Fruit fly (Drosophila melanogaster) whole organism, embryonic: ENCODE results near the gene PRL-1.

Experiments
- CG10366 ChIP-seq: fragments of 200-800 bp; sonication (Bioruptor generic); IDR thresholded peaks from 2 replicates; pipeline ENCODE4 v1.3.6; 2022; ENCODE audit warnings: missing biosample characterization, missing genetic modification characterization
- CG10654 ChIP-seq: fragments of 200-800 bp; sonication (Bioruptor generic); optimal IDR thresholded peaks from 2 replicates; lab custom pipeline; 2016; ENCODE audit warnings: missing biosample characterization, missing genetic modification characterization
- CG12071 ChIP-seq: fragments of 200-800 bp; sonication (Bioruptor generic); optimal IDR thresholded peaks from 3 replicates; lab custom pipeline; 2018; ENCODE audit warnings: missing biosample characterization, mild to moderate bottlenecking, missing genetic modification characterization
- CG14014 ChIP-seq: fragments of 200-800 bp; sonication (Bioruptor generic); IDR thresholded peaks from 2 replicates; pipeline ENCODE4 v1.3.6; 2022; ENCODE audit warnings: missing biosample characterization, missing genetic modification characterization
- CG1602 ChIP-seq: fragments of 200-800 bp; sonication (Bioruptor generic); optimal IDR thresholded peaks from 3 replicates; lab custom pipeline; 2016; ENCODE audit warnings: missing biosample characterization, missing genetic modification characterization
- CG1647 ChIP-seq: fragments of 200-800 bp; sonication (Bioruptor generic); optimal IDR thresholded peaks from 3 replicates; lab custom pipeline; 2016; ENCODE audit warnings: missing biosample characterization, missing genetic modification characterization
- CG16815 ChIP-seq: fragments of 200-800 bp; sonication (Bioruptor generic); optimal IDR thresholded peaks from 3 replicates; lab custom pipeline; 2017; ENCODE audit warnings: missing biosample characterization, mild to moderate bottlenecking, missing genetic modification characterization
- CG1832 ChIP-seq: fragments of 200-800 bp; sonication (Bioruptor generic); optimal IDR thresholded peaks from 2 replicates; lab custom pipeline; 2017; ENCODE audit warnings: missing biosample characterization, mild to moderate bottlenecking, missing genetic modification characterization, inconsistent platforms
- CG18619 ChIP-seq: fragments of 200-800 bp; sonication (Bioruptor generic); optimal IDR thresholded peaks from 3 replicates; lab custom pipeline; 2017; ENCODE audit warnings: missing biosample characterization, mild to moderate bottlenecking, missing genetic modification characterization
- CG2120 ChIP-seq: fragments of 200-800 bp; sonication (Bioruptor generic); optimal IDR thresholded peaks from 3 replicates; lab custom pipeline; 2016; ENCODE audit warnings: missing biosample characterization, missing genetic modification characterization
- CG2129 ChIP-seq: fragments of 200-800 bp; sonication (Bioruptor generic); IDR thresholded peaks from 2 replicates; pipeline ENCODE4 v1.3.6; 2022; ENCODE audit warnings: missing biosample characterization, missing genetic modification characterization; ENCODE audit not compliant: partially characterized antibody
- CG30403 ChIP-seq: fragments of 200-800 bp; sonication (Bioruptor generic); optimal IDR thresholded peaks from 3 replicates; lab custom pipeline; 2016; ENCODE audit warnings: missing biosample characterization, missing genetic modification characterization
- CG3407 ChIP-seq: fragments of 200-800 bp; sonication (Bioruptor generic); optimal IDR thresholded peaks from 2 replicates; lab custom pipeline; 2018; ENCODE audit warnings: missing biosample characterization, mild to moderate bottlenecking, missing genetic modification characterization
- CG3847 ChIP-seq: fragments of 200-800 bp; sonication (Bioruptor generic); IDR thresholded peaks from 2 replicates; pipeline ENCODE4 v1.3.6; 2022; ENCODE audit warnings: missing biosample characterization, missing genetic modification characterization
- CG6854 ChIP-seq: fragments of 200-800 bp; sonication (Bioruptor generic); optimal IDR thresholded peaks from 3 replicates; lab custom pipeline; 2017; ENCODE audit warnings: missing biosample characterization, mild to moderate bottlenecking, missing genetic modification characterization
- CG7963 ChIP-seq: fragments of 200-800 bp; sonication (Bioruptor generic); IDR thresholded peaks from 3 replicates; pipeline ENCODE4 v1.3.6; 2022; ENCODE audit warnings: missing biosample characterization, missing genetic modification characterization; ENCODE audit not compliant: partially characterized antibody
- CG8765 ChIP-seq: fragments of 200-800 bp; sonication (Bioruptor generic); IDR thresholded peaks from 2 replicates; pipeline ENCODE4 v1.3.6; 2022; ENCODE audit warnings: missing biosample characterization, missing genetic modification characterization
- CG9437 ChIP-seq: fragments of 200-800 bp; sonication (Bioruptor generic); optimal IDR thresholded peaks from 2 replicates; lab custom pipeline; 2018; ENCODE audit warnings: missing biosample characterization, mild to moderate bottlenecking, missing genetic modification characterization
- CG9876 ChIP-seq: fragments of 200-800 bp; sonication (Bioruptor generic); optimal IDR thresholded peaks from 2 replicates; lab custom pipeline; 2016; ENCODE audit warnings: missing biosample characterization, missing genetic modification characterization
- CG9932 ChIP-seq: fragments of 200-800 bp; sonication (Bioruptor generic); IDR thresholded peaks from 2 replicates; pipeline ENCODE4 v1.3.6; 2022; ENCODE audit warnings: missing biosample characterization, missing genetic modification characterization
- Camta ChIP-seq: fragments of 200-800 bp; sonication (Bioruptor generic); optimal IDR thresholded peaks from 2 replicates; lab custom pipeline; 2016; ENCODE audit warnings: missing biosample characterization, missing genetic modification characterization
- Doc2 ChIP-seq: fragments of 200-800 bp; sonication (Bioruptor generic); IDR thresholded peaks from 2 replicates; pipeline ENCODE4 v1.3.6; 2022; ENCODE audit warnings: missing biosample characterization, missing genetic modification characterization
- Doc3 ChIP-seq: fragments of 200-800 bp; sonication (Bioruptor generic); IDR thresholded peaks from 3 replicates; pipeline ENCODE4 v1.3.6; 2022; ENCODE audit warnings: missing biosample characterization, missing genetic modification characterization; ENCODE audit not compliant: partially characterized antibody
- Ets65A ChIP-seq: fragments of 200-800 bp; sonication (Bioruptor generic); peaks from one replicate; lab custom pipeline; 2016; ENCODE audit warnings: missing biosample characterization, missing genetic modification characterization
- Lpt ChIP-seq: fragments of >200 bp; optimal IDR thresholded peaks from 2 replicates; lab custom pipeline; 2018; ENCODE audit warnings: missing biosample characterization, missing genetic modification characterization
- Med ChIP-seq: fragments of 200-800 bp; sonication (Bioruptor generic); peaks from one replicate; lab custom pipeline; 2016; ENCODE audit warnings: missing biosample characterization, missing genetic modification characterization, mild to moderate bottlenecking, inconsistent platforms, moderate library complexity
- Meics ChIP-seq: fragments of 200-800 bp; sonication (Bioruptor generic); optimal IDR thresholded peaks from 2 replicates; lab custom pipeline; 2017; ENCODE audit warnings: missing biosample characterization, mild to moderate bottlenecking, missing genetic modification characterization
- NfI ChIP-seq: fragments of 200-800 bp; sonication (Bioruptor generic); optimal IDR thresholded peaks from 3 replicates; lab custom pipeline; 2018; ENCODE audit warnings: missing biosample characterization, mild to moderate bottlenecking, missing genetic modification characterization, moderate library complexity
- Ravus ChIP-seq: fragments of 200-800 bp; sonication (Bioruptor generic); IDR thresholded peaks from 2 replicates; pipeline ENCODE4 v1.3.6; 2022; ENCODE audit warnings: missing biosample characterization, missing genetic modification characterization
- Side ChIP-seq: fragments of 200-800 bp; sonication (Bioruptor generic); optimal IDR thresholded peaks from 2 replicates; lab custom pipeline; 2016; ENCODE audit warnings: missing biosample characterization, missing genetic modification characterization
- Sin3A ChIP-seq: fragments of >200 bp; optimal IDR thresholded peaks from 2 replicates; lab custom pipeline; 2018
- Sox102F ChIP-seq: fragments of 200-800 bp; sonication (Bioruptor generic); optimal IDR thresholded peaks from 2 replicates; lab custom pipeline; 2018; ENCODE audit warnings: missing biosample characterization, mild to moderate bottlenecking, missing genetic modification characterization, moderate library complexity
- TFAM ChIP-seq: fragments of 200-800 bp; sonication (Bioruptor generic); optimal IDR thresholded peaks from 2 replicates; lab custom pipeline; 2017; ENCODE audit warnings: missing biosample characterization, missing genetic modification characterization, inconsistent platforms
- Xrp1 ChIP-seq: fragments of 200-800 bp; sonication (Bioruptor generic); IDR thresholded peaks from 2 replicates; pipeline ENCODE4 v1.3.6; 2022; ENCODE audit warnings: missing biosample characterization, missing genetic modification characterization
- YL-1 ChIP-seq: fragments of 200-800 bp; sonication (Bioruptor generic); optimal IDR thresholded peaks from 3 replicates; lab custom pipeline; 2017; ENCODE audit warnings: missing biosample characterization, mild to moderate bottlenecking, missing genetic modification characterization
- caup ChIP-seq: fragments of 200-800 bp; sonication (Bioruptor generic); optimal IDR thresholded peaks from 3 replicates; lab custom pipeline; 2017; ENCODE audit warnings: missing biosample characterization, mild to moderate bottlenecking, missing genetic modification characterization, moderate library complexity; ENCODE audit not compliant: severe bottlenecking
- dimm ChIP-seq: fragments of 200-800 bp; sonication (Bioruptor generic); IDR thresholded peaks from 2 replicates; pipeline ENCODE4 v1.3.6; 2022; ENCODE audit warnings: missing biosample characterization, missing genetic modification characterization
- ftz-f1 ChIP-seq: fragments of 200-800 bp; sonication (Bioruptor generic); optimal IDR thresholded peaks from 2 replicates; lab custom pipeline; 2016; ENCODE audit warnings: missing biosample characterization, missing genetic modification characterization
- gcm2 ChIP-seq: fragments of 200-800 bp; sonication (Bioruptor generic); optimal IDR thresholded peaks from 2 replicates; lab custom pipeline; 2016; ENCODE audit warnings: missing biosample characterization, missing genetic modification characterization
- her ChIP-seq: fragments of 200-800 bp; sonication (Bioruptor generic); optimal IDR thresholded peaks from 2 replicates; lab custom pipeline; 2016; ENCODE audit warnings: missing biosample characterization, missing genetic modification characterization
- lmd ChIP-seq: fragments of 200-800 bp; sonication (Bioruptor generic); IDR thresholded peaks from 2 replicates; pipeline ENCODE4 v1.3.6; 2022; ENCODE audit warnings: missing biosample characterization, missing genetic modification characterization
- lola ChIP-seq, 3 experiments: fragments of >200 bp in 2 of 3; fragments of 200-800 bp in 1 of 3; sonication (Bioruptor generic) in 1 of 3; optimal IDR thresholded peaks; 2 replicates each; lab custom pipeline; 2017 to 2019; ENCODE audit warnings: missing biosample characterization in 3 of 3, missing genetic modification characterization in 3 of 3, mild to moderate bottlenecking in 1 of 3, moderate library complexity in 1 of 3
- mirr ChIP-seq: fragments of 200-800 bp; sonication (Bioruptor generic); optimal IDR thresholded peaks from 3 replicates; lab custom pipeline; 2018; ENCODE audit warnings: missing biosample characterization, mild to moderate bottlenecking, missing genetic modification characterization
- phol ChIP-seq: fragments of 200-800 bp; sonication (Bioruptor generic); optimal IDR thresholded peaks from 3 replicates; lab custom pipeline; 2018; ENCODE audit warnings: missing biosample characterization, mild to moderate bottlenecking, missing genetic modification characterization, moderate library complexity
- ranshi ChIP-seq: fragments of 200-800 bp; sonication (Bioruptor generic); IDR thresholded peaks from 2 replicates; pipeline ENCODE4 v1.3.6; 2022; ENCODE audit warnings: missing biosample characterization, missing genetic modification characterization
- sim ChIP-seq: fragments of 200-800 bp; sonication (Bioruptor generic); IDR thresholded peaks from 2 replicates; pipeline ENCODE4 v1.3.6; 2022; ENCODE audit warnings: missing biosample characterization, missing genetic modification characterization
- slou ChIP-seq: fragments of 200-800 bp; sonication (Bioruptor generic); optimal IDR thresholded peaks from 3 replicates; lab custom pipeline; 2016; ENCODE audit warnings: missing biosample characterization, missing genetic modification characterization
- sqz ChIP-seq: fragments of 200-800 bp; sonication (Bioruptor generic); optimal IDR thresholded peaks from 3 replicates; lab custom pipeline; 2018; ENCODE audit warnings: missing biosample characterization, mild to moderate bottlenecking, missing genetic modification characterization
- tll ChIP-seq, 2 experiments: fragments of 200-800 bp in 1 of 2; fragments of >200 bp in 1 of 2; sonication (Bioruptor generic) in 1 of 2; optimal IDR thresholded peaks; 2 replicates each; lab custom pipeline; 2017 to 2019; ENCODE audit warnings: missing biosample characterization in 2 of 2, missing genetic modification characterization in 2 of 2, mild to moderate bottlenecking in 1 of 2, moderate library complexity in 1 of 2
- wek ChIP-seq: fragments of 200-800 bp; sonication (Bioruptor generic); optimal IDR thresholded peaks from 3 replicates; lab custom pipeline; 2018; ENCODE audit warnings: missing biosample characterization, mild to moderate bottlenecking, missing genetic modification characterization, moderate library complexity

The PRL-1 gene

DNA sequence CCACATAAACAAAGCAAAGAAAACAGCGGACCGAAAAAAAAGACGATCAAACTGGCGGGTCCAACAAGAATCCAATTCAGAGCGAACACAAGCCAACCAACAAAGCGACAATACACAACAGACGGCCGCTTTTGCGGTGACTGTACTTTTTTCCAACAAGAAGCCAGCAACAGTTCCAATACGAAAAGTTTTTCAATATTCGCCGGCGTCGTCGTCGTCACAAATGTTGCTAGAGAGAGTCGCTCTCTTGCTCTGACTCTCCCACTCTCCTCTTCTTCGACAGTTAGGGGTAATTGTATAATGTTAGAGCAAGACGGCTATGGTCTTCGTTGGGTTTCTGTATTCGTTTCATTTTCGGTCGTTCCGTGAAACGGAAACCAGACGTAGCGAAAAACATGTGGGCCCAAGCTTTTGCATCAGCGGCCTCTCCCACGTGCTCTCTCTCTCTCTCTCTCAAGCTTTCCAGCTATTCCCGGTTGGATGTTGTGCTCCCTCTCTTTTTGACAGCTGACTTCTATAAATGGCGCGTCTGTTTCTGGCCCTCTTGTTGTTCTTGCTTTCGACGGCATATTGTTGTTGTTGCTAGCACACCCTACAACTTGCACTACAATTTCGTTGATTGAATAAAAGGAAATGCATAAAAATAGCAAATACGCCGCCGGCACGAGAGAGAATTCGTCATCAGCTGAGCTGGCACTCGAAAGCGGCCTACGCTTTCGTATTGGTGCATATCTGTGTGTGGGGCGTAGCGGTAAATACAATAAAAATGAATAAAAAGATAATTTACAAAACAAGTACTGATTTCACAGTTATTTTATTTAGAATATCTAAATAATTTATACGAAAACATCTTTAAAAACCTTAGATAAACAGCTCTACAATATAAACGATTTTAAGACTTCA is 12.1 kb upstream of the PRL-1 start (continued):
- TF ChIP-seq TFAM (GFP tag; lab: Kevin White, UChicago) (peak; percentile 38), CG9437 (GFP tag; lab: Kevin White, UChicago) (peak; percentile 66), CG1602 (GFP tag; lab: Kevin White, UChicago) (no peak), ranshi (no peak), Lpt (GFP tag; lab: Kevin White, UChicago) (no peak), CG9932 (no peak), CG3407 (GFP tag; lab: Kevin White, UChicago) (peak; percentile 69), CG1832 (GFP tag; lab: Kevin White, UChicago) (peak; percentile 79), CG9876 (no peak), Meics (GFP tag; lab: Kevin White, UChicago) (peak; percentile 91), CG8765 (GFP tag; lab: Robert Waterston, UW) (no peak), CG3847 (no peak), slou (GFP tag; lab: Kevin White, UChicago) (no peak), dimm (GFP tag; lab: Robert Waterston, UW) (no peak), mirr (GFP tag; lab: Kevin White, UChicago) (peak; percentile 96), wek (GFP tag; lab: Kevin White, UChicago) (peak; percentile 92), Med (GFP tag; lab: Kevin White, UChicago) (peak; percentile 96), YL-1 (GFP tag; lab: Kevin White, UChicago) (peak; percentile 98), CG10366 (GFP tag; lab: Robert Waterston, UW) (no peak), NfI (GFP tag; lab: Kevin White, UChicago) (peak; percentile 86), her (peak; percentile 74), CG7963 (GFP tag; lab: Robert Waterston, UW) (no peak), CG18619 (peak; percentile 39), Xrp1 (GFP tag; lab: Robert Waterston, UW) (no peak), phol (tag; lab: Kevin White, UChicago) (no peak), CG14014 (no peak), Sin3A (lab: Kevin White, UChicago) (no peak), sqz (GFP tag; lab: Kevin White, UChicago) (peak; percentile 92), ftz-f1 (GFP tag; lab: Kevin White, UChicago) (peak; percentile 45), CG2129 (no peak), tll (GFP tag; optimal IDR thresholded peaks at IDR 0.05; lab: Kevin White, UChicago) (peak in 1 of 2 experiments; percentile 71), CG12071 (GFP tag; lab: Kevin White, UChicago) (peak; percentile 92), sim (no peak), Sox102F (GFP tag; lab: Kevin White, UChicago) (no peak), Camta (GFP tag; lab: Kevin White, UChicago) (no peak), caup (GFP tag; lab: Kevin White, UChicago) (peak; percentile 96), CG6854 (GFP tag; lab: Kevin White, UChicago) (peak; percentile 96), CG1647 (GFP tag; lab: Kevin White, UChicago) (no peak), gcm2 (GFP tag; lab: Kevin White, UChicago) (peak; percentile 16), CG2120 (no peak), Doc2 (GFP tag; lab: Robert Waterston, UW) (no peak), lola (GFP tag; optimal IDR thresholded peaks at IDR 0.05; lab: Kevin White, UChicago) (no peak), lmd (GFP tag; lab: Robert Waterston, UW) (no peak), Side (peak; percentile 80), Ets65A (no peak), CG16815 (GFP tag; lab: Kevin White, UChicago) (no peak), Ravus (GFP tag; lab: Robert Waterston, UW) (no peak), CG10654 (GFP tag; lab: Kevin White, UChicago) (no peak), Doc3 (GFP tag; lab: Robert Waterston, UW) (no peak), CG30403 (GFP tag; lab: Kevin White, UChicago) (no peak)
